Fruit fly (Drosophila melanogaster) whole organism, embryonic: ENCODE results near the gene woc.

Experiments used
- CG10209 ChIP-seq: fragments of 200-800 bp; sonication (Bioruptor generic); optimal IDR thresholded peaks from 3 replicates; lab custom pipeline; 2017; ENCODE audit warnings: missing biosample characterization, mild to moderate bottlenecking, missing genetic modification characterization, missing genetic modification reagents
- CG1024 ChIP-seq: fragments of 200-800 bp; sonication (Bioruptor generic); IDR thresholded peaks from 2 replicates; pipeline ENCODE4 v1.3.6; 2022; ENCODE audit warnings: missing biosample characterization, missing genetic modification characterization
- CG10366 ChIP-seq: fragments of 200-800 bp; sonication (Bioruptor generic); IDR thresholded peaks from 2 replicates; pipeline ENCODE4 v1.3.6; 2022; ENCODE audit warnings: missing biosample characterization, missing genetic modification characterization
- CG10979 ChIP-seq: fragments of 200-800 bp; sonication (Bioruptor generic); optimal IDR thresholded peaks from 2 replicates; lab custom pipeline; 2018; ENCODE audit warnings: missing biosample characterization, mild to moderate bottlenecking, missing genetic modification characterization, moderate library complexity
- CG11456 ChIP-seq: fragments of 200-800 bp; sonication (Bioruptor generic); IDR thresholded peaks from 3 replicates; pipeline ENCODE4 v1.3.6; 2022; ENCODE audit warnings: missing biosample characterization, missing genetic modification characterization
- CG12104 ChIP-seq: fragments of 200-800 bp; sonication (Bioruptor generic); optimal IDR thresholded peaks from 3 replicates; lab custom pipeline; 2016; ENCODE audit warnings: missing biosample characterization, missing genetic modification characterization
- CG13424 ChIP-seq: fragments of 200-800 bp; sonication (Bioruptor generic); optimal IDR thresholded peaks from 2 replicates; lab custom pipeline; 2019; ENCODE audit warnings: missing biosample characterization, mild to moderate bottlenecking, missing genetic modification characterization, moderate library complexity
- CG14710 ChIP-seq: fragments of 200-800 bp; sonication (Bioruptor generic); optimal IDR thresholded peaks from 3 replicates; lab custom pipeline; 2019; ENCODE audit warnings: missing biosample characterization, mild to moderate bottlenecking, missing genetic modification characterization, moderate library complexity
- CG15011 ChIP-seq: fragments of 200-800 bp; sonication (Bioruptor generic); optimal IDR thresholded peaks from 3 replicates; lab custom pipeline; 2018; ENCODE audit warnings: missing biosample characterization, mild to moderate bottlenecking, missing genetic modification characterization
- CG15269 ChIP-seq: fragments of 200-800 bp; sonication (Bioruptor generic); optimal IDR thresholded peaks from 2 replicates; lab custom pipeline; 2018; ENCODE audit warnings: missing biosample characterization, mild to moderate bottlenecking, missing genetic modification characterization, moderate library complexity
- CG15601 ChIP-seq: fragments of 200-800 bp; sonication (Bioruptor generic); optimal IDR thresholded peaks from 3 replicates; lab custom pipeline; 2019; ENCODE audit warnings: missing biosample characterization, mild to moderate bottlenecking, missing genetic modification characterization, moderate library complexity
- CG1602 ChIP-seq: fragments of 200-800 bp; sonication (Bioruptor generic); optimal IDR thresholded peaks from 3 replicates; lab custom pipeline; 2016; ENCODE audit warnings: missing biosample characterization, missing genetic modification characterization
- CG2129 ChIP-seq: fragments of 200-800 bp; sonication (Bioruptor generic); IDR thresholded peaks from 2 replicates; pipeline ENCODE4 v1.3.6; 2022; ENCODE audit warnings: missing biosample characterization, missing genetic modification characterization; ENCODE audit not compliant: partially characterized antibody
- CG2875 ChIP-seq: fragments of 200-800 bp; sonication (Bioruptor generic); optimal IDR thresholded peaks from 2 replicates; lab custom pipeline; 2017; ENCODE audit warnings: missing biosample characterization, mild to moderate bottlenecking, missing genetic modification characterization, missing genetic modification reagents
- CG4328 ChIP-seq: fragments of 200-800 bp; sonication (Bioruptor generic); optimal IDR thresholded peaks from 3 replicates; lab custom pipeline; 2017; ENCODE audit warnings: missing biosample characterization, missing genetic modification reagents, missing genetic modification characterization
- CG4360 ChIP-seq: fragments of 200-800 bp; sonication (Bioruptor generic); IDR thresholded peaks from 2 replicates; pipeline ENCODE4 v1.3.6; 2022; ENCODE audit warnings: missing biosample characterization, missing genetic modification characterization
- CG43689 ChIP-seq: fragments of 200-800 bp; sonication (Bioruptor generic); IDR thresholded peaks from 2 replicates; pipeline ENCODE4 v1.3.6; 2022; ENCODE audit warnings: missing biosample characterization, missing genetic modification characterization
- CG7786 ChIP-seq: fragments of 200-800 bp; sonication (Bioruptor generic); optimal IDR thresholded peaks from 2 replicates; lab custom pipeline; 2016; ENCODE audit warnings: missing biosample characterization, missing genetic modification characterization
- CG7928 ChIP-seq: fragments of 200-800 bp; sonication (Bioruptor generic); optimal IDR thresholded peaks from 2 replicates; lab custom pipeline; 2017; ENCODE audit warnings: missing biosample characterization, mild to moderate bottlenecking, missing genetic modification characterization
- CG8290 ChIP-seq, 3 experiments: fragments of 200-800 bp; sonication (Bioruptor generic); optimal IDR thresholded peaks; 2 replicates each; lab custom pipeline; 2016 to 2019; ENCODE audit warnings: missing biosample characterization in 3 of 3, missing genetic modification characterization in 3 of 3, mild to moderate bottlenecking in 2 of 3, moderate library complexity in 1 of 3
- CG8359 ChIP-seq: fragments of 200-800 bp; sonication (Bioruptor generic); optimal IDR thresholded peaks from 2 replicates; lab custom pipeline; 2017; ENCODE audit warnings: missing biosample characterization, mild to moderate bottlenecking, missing genetic modification characterization, borderline replicate concordance
- CG9437 ChIP-seq: fragments of 200-800 bp; sonication (Bioruptor generic); optimal IDR thresholded peaks from 2 replicates; lab custom pipeline; 2018; ENCODE audit warnings: missing biosample characterization, mild to moderate bottlenecking, missing genetic modification characterization
- CG9876 ChIP-seq: fragments of 200-800 bp; sonication (Bioruptor generic); optimal IDR thresholded peaks from 2 replicates; lab custom pipeline; 2016; ENCODE audit warnings: missing biosample characterization, missing genetic modification characterization
- Camta ChIP-seq: fragments of 200-800 bp; sonication (Bioruptor generic); optimal IDR thresholded peaks from 2 replicates; lab custom pipeline; 2016; ENCODE audit warnings: missing biosample characterization, missing genetic modification characterization
- Dbx ChIP-seq: fragments of 200-800 bp; sonication (Bioruptor generic); IDR thresholded peaks from 3 replicates; pipeline ENCODE4 v1.3.6; 2022; ENCODE audit warnings: missing biosample characterization, missing genetic modification characterization
- Deaf1 ChIP-seq: fragments of 200-800 bp; optimal IDR thresholded peaks from 3 replicates; lab custom pipeline; 2019; ENCODE audit warnings: missing biosample characterization, mild to moderate bottlenecking, missing genetic modification characterization, moderate library complexity
- Fer1 ChIP-seq: fragments of 200-800 bp; sonication (Bioruptor generic); optimal IDR thresholded peaks from 2 replicates; lab custom pipeline; 2017; ENCODE audit warnings: missing biosample characterization, mild to moderate bottlenecking, missing genetic modification characterization
- Kr ChIP-seq: fragments of 200-800 bp; sonication (Bioruptor generic); optimal IDR thresholded peaks from 2 replicates; lab custom pipeline; 2017; ENCODE audit warnings: missing biosample characterization, mild to moderate bottlenecking, missing genetic modification characterization
- MBD-R2 ChIP-seq: fragments of 200-800 bp; sonication (Bioruptor generic); IDR thresholded peaks from 2 replicates; pipeline ENCODE4 v1.3.6; 2022; ENCODE audit warnings: missing biosample characterization, missing genetic modification characterization
- Med ChIP-seq: fragments of 200-800 bp; sonication (Bioruptor generic); peaks from one replicate; lab custom pipeline; 2016; ENCODE audit warnings: missing biosample characterization, missing genetic modification characterization, mild to moderate bottlenecking, inconsistent platforms, moderate library complexity
- Meics ChIP-seq: fragments of 200-800 bp; sonication (Bioruptor generic); optimal IDR thresholded peaks from 2 replicates; lab custom pipeline; 2017; ENCODE audit warnings: missing biosample characterization, mild to moderate bottlenecking, missing genetic modification characterization
- Sox102F ChIP-seq: fragments of 200-800 bp; sonication (Bioruptor generic); optimal IDR thresholded peaks from 2 replicates; lab custom pipeline; 2018; ENCODE audit warnings: missing biosample characterization, mild to moderate bottlenecking, missing genetic modification characterization, moderate library complexity
- amos ChIP-seq: fragments of 200-800 bp; sonication (Bioruptor generic); IDR thresholded peaks from 2 replicates; pipeline ENCODE4 v1.3.6; 2022; ENCODE audit warnings: missing biosample characterization, missing genetic modification characterization; ENCODE audit not compliant: partially characterized antibody
- caup ChIP-seq: fragments of 200-800 bp; sonication (Bioruptor generic); optimal IDR thresholded peaks from 3 replicates; lab custom pipeline; 2017; ENCODE audit warnings: missing biosample characterization, mild to moderate bottlenecking, missing genetic modification characterization, moderate library complexity; ENCODE audit not compliant: severe bottlenecking
- chm ChIP-seq: fragments of 200-800 bp; sonication (Bioruptor generic); IDR thresholded peaks from 2 replicates; pipeline ENCODE4 v1.3.6; 2022; ENCODE audit warnings: missing biosample characterization, missing genetic modification characterization
- dan ChIP-seq: fragments of 200-800 bp; sonication (Bioruptor generic); IDR thresholded peaks from 2 replicates; pipeline ENCODE4 v1.3.6; 2022; ENCODE audit warnings: missing biosample characterization, missing genetic modification characterization
- dysf ChIP-seq: fragments of 200-800 bp; sonication (Bioruptor generic); IDR thresholded peaks from 3 replicates; pipeline ENCODE4 v1.3.6; 2022; ENCODE audit warnings: missing biosample characterization, missing genetic modification characterization
- gcm ChIP-seq: fragments of 200-800 bp; sonication (Bioruptor generic); optimal IDR thresholded peaks from 2 replicates; lab custom pipeline; 2019; ENCODE audit warnings: missing biosample characterization, mild to moderate bottlenecking, missing genetic modification characterization, moderate library complexity
- kah ChIP-seq: fragments of 200-800 bp; sonication (Bioruptor generic); optimal IDR thresholded peaks from 2 replicates; lab custom pipeline; 2018; ENCODE audit warnings: missing biosample characterization, mild to moderate bottlenecking, missing genetic modification characterization
- lov ChIP-seq, 2 experiments: fragments of 200-800 bp in 1 of 2; fragments of >200 bp in 1 of 2; sonication (Bioruptor generic) in 1 of 2; IDR thresholded peaks in 1 of 2; optimal IDR thresholded peaks in 1 of 2; 2 replicates in 1 of 2; 3 replicates in 1 of 2; pipeline versions ENCODE4 v1.3.6 to Lab custom; 2017 to 2022; ENCODE audit warnings: missing biosample characterization in 1 of 2, missing genetic modification characterization in 1 of 2
- nerfin-1 ChIP-seq: fragments of 200-800 bp; sonication (Bioruptor generic); optimal IDR thresholded peaks from 3 replicates; lab custom pipeline; 2019; ENCODE audit warnings: missing biosample characterization, mild to moderate bottlenecking, missing genetic modification characterization, moderate library complexity
- org-1 ChIP-seq: fragments of 200-800 bp; sonication (Bioruptor generic); optimal IDR thresholded peaks from 2 replicates; lab custom pipeline; 2017; ENCODE audit warnings: missing biosample characterization, missing genetic modification characterization
- prd ChIP-seq, 3 experiments: fragments of >200 bp in 2 of 3; fragments of 200-800 bp in 1 of 3; sonication (Bioruptor generic) in 1 of 3; optimal IDR thresholded peaks in 2 of 3; IDR thresholded peaks in 1 of 3; 2 replicates in 2 of 3; 3 replicates in 1 of 3; pipeline versions ENCODE4 v1.3.6 to Lab custom; 2017 to 2022; ENCODE audit warnings: missing biosample characterization in 1 of 3, missing genetic modification characterization in 1 of 3
- rib ChIP-seq: fragments of 200-800 bp; sonication (Bioruptor generic); IDR thresholded peaks from 2 replicates; pipeline ENCODE4 v1.3.6; 2022; ENCODE audit warnings: missing biosample characterization, missing genetic modification characterization
- sob ChIP-seq: fragments of 200-800 bp; sonication (Bioruptor generic); IDR thresholded peaks from 2 replicates; pipeline ENCODE4 v1.3.6; 2022; ENCODE audit warnings: missing biosample characterization, missing genetic modification characterization
- sqz ChIP-seq: fragments of 200-800 bp; sonication (Bioruptor generic); optimal IDR thresholded peaks from 3 replicates; lab custom pipeline; 2018; ENCODE audit warnings: missing biosample characterization, mild to moderate bottlenecking, missing genetic modification characterization
- tap ChIP-seq: fragments of 200-800 bp; optimal IDR thresholded peaks from 3 replicates; lab custom pipeline; 2019; ENCODE audit warnings: missing biosample characterization, mild to moderate bottlenecking, missing genetic modification characterization, moderate library complexity

The woc gene

dm6 chr3R:27208724-27209343 is 55.0 kb downstream of the woc start (continued):
- TF ChIP-seq tap, result peak; percentile 30
- TF ChIP-seq CG15601, result peak; percentile 62
- peak; percentile 36 for TF ChIP-seq CG15011 (GFP tag; lab: Kevin White, UChicago)
- TF ChIP-seq CG2129 (GFP tag; lab: Robert Waterston, UW), result no peak
- peak; percentile 40; the same call in 1 of the 2 replicates for TF ChIP-seq CG1024 (GFP tag; lab: Robert Waterston, UW)
- TF ChIP-seq org-1 (GFP tag; lab: Kevin White, UChicago), result peak; percentile 56
- peak; percentile 19; the same call in 1 of the 2 replicates for TF ChIP-seq chm (GFP tag; lab: Robert Waterston, UW)
- peak; percentile 66 for TF ChIP-seq CG2875 (GFP tag; lab: Kevin White, UChicago)
- TF ChIP-seq Dbx (GFP tag; lab: Robert Waterston, UW), result 0 out of 3 replicates have a peak, but pooled peaks have one; percentile 42
- peak; percentile 3 for TF ChIP-seq CG10979 (tag; lab: Kevin White, UChicago)
- no peak for TF ChIP-seq CG4360
- no peak for TF ChIP-seq Deaf1 (tag; lab: Kevin White, UChicago)
- no peak for TF ChIP-seq CG9437
- TF ChIP-seq kah (GFP tag; lab: Kevin White, UChicago), result peak; percentile 17
- TF ChIP-seq amos (GFP tag; lab: Robert Waterston, UW), result no peak
- TF ChIP-seq CG8290 (GFP tag; optimal IDR thresholded peaks at IDR 0.05; lab: Kevin White, UChicago), result peak; percentile 27
- TF ChIP-seq CG8290 (tag; optimal IDR thresholded peaks at IDR 0.05; lab: Kevin White, UChicago), result peak in 1 of 2 experiments; percentile 24
- peak; percentile 35 for TF ChIP-seq Meics (GFP tag; lab: Kevin White, UChicago)
- peak; percentile 35 for TF ChIP-seq Camta (GFP tag; lab: Kevin White, UChicago)
- TF ChIP-seq sqz (GFP tag; lab: Kevin White, UChicago), result peak; percentile 1
- TF ChIP-seq lov (optimal IDR thresholded peaks at IDR 0.05; lab: Kevin White, UChicago), result no peak
- TF ChIP-seq lov (GFP tag; IDR thresholded peaks at IDR 0.05; lab: Robert Waterston, UW), result 0 out of 3 replicates have a peak, but pooled peaks have one; percentile 58
- peak; percentile 37 for TF ChIP-seq CG1602 (GFP tag; lab: Kevin White, UChicago)
- TF ChIP-seq caup, result peak; percentile 52
- TF ChIP-seq CG10209, result peak; percentile 57
- peak; percentile 12 for TF ChIP-seq Sox102F
- TF ChIP-seq Fer1 (GFP tag; lab: Kevin White, UChicago), result no peak
- TF ChIP-seq Kr (GFP tag; lab: Kevin White, UChicago), result no peak
- no peak for TF ChIP-seq MBD-R2 (GFP tag; lab: Robert Waterston, UW)
- peak; percentile 52; the same call in 1 of the 2 replicates for TF ChIP-seq CG43689
- TF ChIP-seq CG9876, result peak; percentile 58
- TF ChIP-seq prd (optimal IDR thresholded peaks at IDR 0.05; lab: Kevin White, UChicago), result no peak
- TF ChIP-seq prd (GFP tag; IDR thresholded peaks at IDR 0.05; lab: Robert Waterston, UW), result peak; percentile 59
- TF ChIP-seq CG11456, result no peak
- TF ChIP-seq dysf, result peak; percentile 6; the same call in 1 of the 3 replicates
- TF ChIP-seq CG12104 (GFP tag; lab: Kevin White, UChicago), result peak; percentile 2
- no peak for TF ChIP-seq gcm (GFP tag; lab: Kevin White, UChicago)
- peak; percentile 22 for TF ChIP-seq CG13424 (tag; lab: Kevin White, UChicago)
- TF ChIP-seq nerfin-1 (tag; lab: Kevin White, UChicago), result peak; percentile 40
- peak; percentile 79 for TF ChIP-seq Med
- no peak for TF ChIP-seq dan
- TF ChIP-seq CG10366 (GFP tag; lab: Robert Waterston, UW), result no peak
- TF ChIP-seq CG14710, result peak; percentile 18
- peak; percentile 42 for TF ChIP-seq CG8359
- peak; percentile 7 for TF ChIP-seq CG15269 (tag; lab: Kevin White, UChicago)
- no peak for TF ChIP-seq rib (GFP tag; lab: Robert Waterston, UW)
- no peak for TF ChIP-seq CG7928 (GFP tag; lab: Kevin White, UChicago)
- no peak for TF ChIP-seq CG7786 (GFP tag; lab: Kevin White, UChicago)
- TF ChIP-seq sob (GFP tag; lab: Robert Waterston, UW), result peak; percentile 49; the same call in 1 of the 2 replicates
- TF ChIP-seq CG4328, result peak; percentile 57
